Worm (Caenorhabditis elegans) whole organism, late embryonic: Measurements from ENCODE around the gene clc-1.
A peak's percentile ranks its signal among the peaks of the same experiment; 100 is the strongest.

Experiments
- C08G9.2 ChIP-seq: sonication (generic microtip); optimal IDR thresholded peaks from 2 replicates; lab custom pipeline; 2016; ENCODE audit warnings: mild to moderate bottlenecking, missing genetic modification characterization, moderate library complexity, missing compliant biosample characterization
- C38D4.7 ChIP-seq: fragments of 200-800 bp; sonication (Bioruptor generic); optimal IDR thresholded peaks from 2 replicates; lab custom pipeline; 2018; ENCODE audit warnings: mild to moderate bottlenecking, missing genetic modification characterization, moderate library complexity, missing compliant biosample characterization
- K02D7.2 ChIP-seq: sonication (generic microtip); optimal IDR thresholded peaks from 2 replicates; lab custom pipeline; 2017; ENCODE audit warnings: mild to moderate bottlenecking, missing genetic modification characterization, missing compliant biosample characterization
- T23F11.4 ChIP-seq: fragments of 200-800 bp; sonication (Bioruptor generic); optimal IDR thresholded peaks from 2 replicates; lab custom pipeline; 2018; ENCODE audit warnings: mild to moderate bottlenecking, missing genetic modification characterization, missing compliant biosample characterization
- ama-1 ChIP-seq: fragments of 150-350 bp; optimal IDR thresholded peaks from 2 replicates; lab custom pipeline; 2014
- ceh-22 ChIP-seq: sonication (generic microtip); optimal IDR thresholded peaks from 2 replicates; lab custom pipeline; 2017; ENCODE audit warnings: missing biosample characterization, missing genetic modification characterization
- ceh-30 ChIP-seq: fragments of 150-350 bp; optimal IDR thresholded peaks from 2 replicates; lab custom pipeline; 2014; ENCODE audit warnings: missing biosample characterization, missing genetic modification characterization
- ceh-34 ChIP-seq: sonication (generic microtip); optimal IDR thresholded peaks from 2 replicates; lab custom pipeline; 2016; ENCODE audit warnings: mild to moderate bottlenecking, missing genetic modification characterization, missing compliant biosample characterization
- ceh-45 ChIP-seq: fragments of 200-800 bp; sonication (Bioruptor generic); IDR thresholded peaks from 2 replicates; pipeline ENCODE4 v1.3.6; 2022; ENCODE audit warnings: missing genetic modification reagents, missing genetic modification characterization, missing compliant biosample characterization
- ceh-48 ChIP-seq: sonication (generic microtip); optimal IDR thresholded peaks from 2 replicates; lab custom pipeline; 2016; ENCODE audit warnings: missing genetic modification characterization, inconsistent platforms, missing compliant biosample characterization
- che-1 ChIP-seq: sonication (generic microtip); optimal IDR thresholded peaks from 2 replicates; lab custom pipeline; 2016; ENCODE audit warnings: mild to moderate bottlenecking, missing genetic modification characterization, missing compliant biosample characterization
- dmd-4 ChIP-seq: sonication (generic microtip); optimal IDR thresholded peaks from 2 replicates; lab custom pipeline; 2016; ENCODE audit warnings: borderline replicate concordance, missing genetic modification characterization, missing compliant biosample characterization
- dve-1 ChIP-seq: sonication (generic microtip); optimal IDR thresholded peaks from 2 replicates; lab custom pipeline; 2017; ENCODE audit warnings: antibody characterized with exemption, mild to moderate bottlenecking, missing genetic modification characterization, missing compliant biosample characterization
- elt-2 ChIP-seq: sonication (generic microtip); optimal IDR thresholded peaks from 2 replicates; lab custom pipeline; 2016; ENCODE audit warnings: missing genetic modification reagents, missing genetic modification characterization, missing compliant biosample characterization
- fax-1 ChIP-seq: sonication (generic microtip); optimal IDR thresholded peaks from 2 replicates; lab custom pipeline; 2016; ENCODE audit warnings: missing genotype, missing genetic modification characterization, missing compliant biosample characterization
- fkh-10 ChIP-seq: fragments of 150-350 bp; optimal IDR thresholded peaks from 2 replicates; lab custom pipeline; 2014; ENCODE audit warnings: missing biosample characterization, missing genetic modification reagents, missing genetic modification characterization
- gmeb-2 ChIP-seq: sonication (generic microtip); optimal IDR thresholded peaks from 2 replicates; lab custom pipeline; 2016; ENCODE audit warnings: missing genetic modification characterization, inconsistent platforms, missing compliant biosample characterization
- hlh-13 ChIP-seq: fragments of 200-800 bp; sonication (Bioruptor generic); optimal IDR thresholded peaks from 2 replicates; lab custom pipeline; 2018; ENCODE audit warnings: mild to moderate bottlenecking, missing genetic modification characterization, missing compliant biosample characterization
- hlh-15 ChIP-seq: sonication (generic microtip); optimal IDR thresholded peaks from 2 replicates; lab custom pipeline; 2016; ENCODE audit warnings: missing genetic modification characterization, missing compliant biosample characterization
- hlh-6 ChIP-seq: sonication (generic microtip); optimal IDR thresholded peaks from 2 replicates; lab custom pipeline; 2016; ENCODE audit warnings: missing genotype, missing genetic modification characterization, missing compliant biosample characterization
- hlh-8 ChIP-seq: sonication (generic microtip); optimal IDR thresholded peaks from 2 replicates; lab custom pipeline; 2016; ENCODE audit warnings: missing genotype, missing genetic modification characterization, missing compliant biosample characterization
- lim-6 ChIP-seq: sonication (generic microtip); optimal IDR thresholded peaks from 2 replicates; lab custom pipeline; 2016; ENCODE audit warnings: missing genetic modification characterization, missing compliant biosample characterization
- lin-11 ChIP-seq: fragments of 200-800 bp; sonication (Bioruptor generic); optimal IDR thresholded peaks from 2 replicates; lab custom pipeline; 2018; ENCODE audit warnings: mild to moderate bottlenecking, missing genetic modification characterization, missing compliant biosample characterization
- madf-2 ChIP-seq: sonication (generic microtip); optimal IDR thresholded peaks from 2 replicates; lab custom pipeline; 2017; ENCODE audit warnings: missing genetic modification characterization, missing compliant biosample characterization
- mec-3 ChIP-seq: sonication (generic microtip); optimal IDR thresholded peaks from 2 replicates; lab custom pipeline; 2016; ENCODE audit warnings: borderline replicate concordance, missing genetic modification characterization, missing compliant biosample characterization
- nfya-1 ChIP-seq: sonication (generic microtip); optimal IDR thresholded peaks from 2 replicates; lab custom pipeline; 2017; ENCODE audit warnings: missing genetic modification characterization, mild to moderate bottlenecking, missing compliant biosample characterization, antibody characterized with exemption, moderate library complexity
- nhr-11 ChIP-seq: fragments of 150-350 bp; optimal IDR thresholded peaks from 2 replicates; lab custom pipeline; 2014; ENCODE audit warnings: missing biosample characterization, missing genetic modification characterization
- npax-4 ChIP-seq: sonication (generic microtip); optimal IDR thresholded peaks from 2 replicates; lab custom pipeline; 2016; ENCODE audit warnings: missing genetic modification characterization, missing compliant biosample characterization
- odd-2 ChIP-seq: sonication (generic microtip); optimal IDR thresholded peaks from 2 replicates; lab custom pipeline; 2017; ENCODE audit warnings: antibody characterized with exemption, mild to moderate bottlenecking, missing genetic modification characterization, missing compliant biosample characterization
- pag-3 ChIP-seq: sonication (generic microtip); optimal IDR thresholded peaks from 2 replicates; lab custom pipeline; 2016; ENCODE audit warnings: missing compliant biosample characterization, missing genetic modification characterization, borderline replicate concordance
- pat-9 ChIP-seq: fragments of 200-800 bp; sonication (Bioruptor generic); optimal IDR thresholded peaks from 2 replicates; lab custom pipeline; 2018; ENCODE audit warnings: mild to moderate bottlenecking, missing genetic modification characterization, moderate library complexity, missing compliant biosample characterization
- pax-1 ChIP-seq: fragments of 150-350 bp; optimal IDR thresholded peaks from 2 replicates; lab custom pipeline; 2014; ENCODE audit warnings: missing biosample characterization, missing genetic modification characterization
- pha-2 ChIP-seq: sonication (generic microtip); optimal IDR thresholded peaks from 2 replicates; lab custom pipeline; 2017; ENCODE audit warnings: mild to moderate bottlenecking, missing genetic modification characterization, missing compliant biosample characterization
- pros-1 ChIP-seq: fragments of 150-350 bp; optimal IDR thresholded peaks from 2 replicates; lab custom pipeline; 2014; ENCODE audit warnings: missing biosample characterization, missing genetic modification reagents, missing genetic modification characterization
- ref-2 ChIP-seq: sonication (generic microtip); optimal IDR thresholded peaks from 2 replicates; lab custom pipeline; 2016; ENCODE audit warnings: missing genetic modification characterization, missing compliant biosample characterization
- sdc-2 ChIP-seq: sonication (generic microtip); optimal IDR thresholded peaks from 2 replicates; lab custom pipeline; 2016; ENCODE audit warnings: missing genotype, missing genetic modification characterization, missing compliant biosample characterization
- syd-9 ChIP-seq: sonication (generic microtip); optimal IDR thresholded peaks from 2 replicates; lab custom pipeline; 2016; ENCODE audit warnings: mild to moderate bottlenecking, missing genetic modification characterization, moderate library complexity, missing compliant biosample characterization
- tbx-2 ChIP-seq: sonication (generic microtip); optimal IDR thresholded peaks from 2 replicates; lab custom pipeline; 2016; ENCODE audit warnings: missing genetic modification characterization, missing compliant biosample characterization
- tbx-7 ChIP-seq: sonication (generic microtip); optimal IDR thresholded peaks from 2 replicates; lab custom pipeline; 2016; ENCODE audit warnings: missing genotype, missing genetic modification characterization, missing compliant biosample characterization
- ttx-3 ChIP-seq: sonication (generic microtip); optimal IDR thresholded peaks from 2 replicates; lab custom pipeline; 2016; ENCODE audit warnings: missing genetic modification reagents, missing genetic modification characterization, missing compliant biosample characterization
- unc-55 ChIP-seq: sonication (generic microtip); optimal IDR thresholded peaks from 2 replicates; lab custom pipeline; 2017; ENCODE audit warnings: missing biosample characterization, missing genetic modification reagents, missing genetic modification characterization
- unc-86 ChIP-seq: sonication (generic microtip); optimal IDR thresholded peaks from 2 replicates; lab custom pipeline; 2016; ENCODE audit warnings: missing genetic modification characterization, missing compliant biosample characterization
- zip-5 ChIP-seq: sonication (generic microtip); optimal IDR thresholded peaks from 2 replicates; lab custom pipeline; 2016; ENCODE audit warnings: missing genetic modification characterization, missing compliant biosample characterization
- ztf-16 ChIP-seq: sonication (generic microtip); optimal IDR thresholded peaks from 2 replicates; lab custom pipeline; 2017; ENCODE audit warnings: missing genetic modification characterization, missing compliant biosample characterization

clc-1 gene

ce11 chrX:11095480-11095879, 48.2 kb downstream of the clc-1 start (continued):
- TF ChIP-seq pros-1 (tag; lab: Kevin White, UChicago) (no peak), unc-86 (tag; lab: Kevin White, UChicago) (peak; percentile 74), tbx-2 (tag; lab: Kevin White, UChicago) (peak; percentile 80), lim-6 (tag; lab: Kevin White, UChicago) (peak; percentile 62), fkh-10 (GFP tag; lab: Kevin White, UChicago) (peak; percentile 56), npax-4 (tag; lab: Kevin White, UChicago) (peak; percentile 26), hlh-8 (tag; lab: Kevin White, UChicago) (peak; percentile 62), zip-5 (tag; lab: Kevin White, UChicago) (no peak), nfya-1 (tag; lab: Kevin White, UChicago) (peak; percentile 73), madf-2 (tag; lab: Kevin White, UChicago) (peak; percentile 71), pat-9 (tag; lab: Kevin White, UChicago) (peak; percentile 71), nhr-11 (no peak), sdc-2 (tag; lab: Kevin White, UChicago) (peak; percentile 97), pha-2 (tag; lab: Kevin White, UChicago) (peak; percentile 65), elt-2 (tag; lab: Kevin White, UChicago) (peak; percentile 83), ceh-45 (GFP tag; lab: Robert Waterston, UW) (peak; percentile 63; the same call in 1 of the 2 replicates), dve-1 (tag; lab: Kevin White, UChicago) (peak; percentile 65), odd-2 (tag; lab: Kevin White, UChicago) (no peak), ceh-34 (tag; lab: Kevin White, UChicago) (peak; percentile 75), hlh-15 (tag; lab: Kevin White, UChicago) (no peak), ceh-22 (no peak), ceh-30 (tag; lab: Kevin White, UChicago) (no peak), pax-1 (tag; lab: Kevin White, UChicago) (no peak), gmeb-2 (tag; lab: Kevin White, UChicago) (no peak), T23F11.4 (GFP tag; lab: Kevin White, UChicago) (peak; percentile 39), hlh-13 (GFP tag; lab: Kevin White, UChicago) (peak; percentile 34), che-1 (tag; lab: Kevin White, UChicago) (peak; percentile 78), tbx-7 (peak; percentile 8), ref-2 (peak; percentile 84), mec-3 (tag; lab: Kevin White, UChicago) (peak; percentile 40), unc-55 (GFP tag; lab: Kevin White, UChicago) (no peak), ama-1 (no peak), pag-3 (tag; lab: Kevin White, UChicago) (no peak), C38D4.7 (peak; percentile 66), ztf-16 (tag; lab: Kevin White, UChicago) (peak; percentile 66)

- no peak for TF ChIP-seq ttx-3 (tag; lab: Kevin White, UChicago)
- TF ChIP-seq ceh-48 (tag; lab: Kevin White, UChicago): no peak
- no peak for TF ChIP-seq fax-1 (tag; lab: Kevin White, UChicago)
- no peak for TF ChIP-seq unc-55 (GFP tag; lab: Kevin White, UChicago)
- no peak for TF ChIP-seq lin-11
- no peak for TF ChIP-seq fkh-10 (GFP tag; lab: Kevin White, UChicago)
- TF ChIP-seq dmd-4 (tag; lab: Kevin White, UChicago): no peak
- TF ChIP-seq ama-1: no peak
- TF ChIP-seq, all 69 proteins: peak for 0
Observed at ce11 chrX:11097343-11097742, 50.1 kb downstream of the clc-1 start.

- TF ChIP-seq pat-9 (tag; lab: Kevin White, UChicago): no peak
- no peak for TF ChIP-seq C08G9.2 (tag; lab: Kevin White, UChicago)
- TF ChIP-seq C38D4.7: no peak
- no peak for TF ChIP-seq hlh-6 (tag; lab: Kevin White, UChicago)
- TF ChIP-seq pax-1 (tag; lab: Kevin White, UChicago): no peak
- no peak for TF ChIP-seq tbx-2 (tag; lab: Kevin White, UChicago)
- no peak for TF ChIP-seq ceh-45 (GFP tag; lab: Robert Waterston, UW)
- TF ChIP-seq ztf-16 (tag; lab: Kevin White, UChicago): no peak
- TF ChIP-seq K02D7.2 (tag; lab: Kevin White, UChicago): no peak
- no peak for TF ChIP-seq nhr-11
- no peak for TF ChIP-seq syd-9 (tag; lab: Kevin White, UChicago)
- TF ChIP-seq lin-11: no peak
Observed at ce11 chrX:11098086-11098485, 50.8 kb downstream of the clc-1 start, which contains the start of gene W02H3.3. TSS of gene W02H3.3 (minus strand) at chrX:11098186.
